Worm (Caenorhabditis elegans) whole organism, L4 larva: ENCODE results near the gene nhr-3.

Experiments
- F44E2.7 ChIP-seq: fragments of 200-800 bp; sonication (Bioruptor generic); IDR thresholded peaks from 2 replicates; pipeline ENCODE4 v2.1.2; 2022; ENCODE audit warnings: missing genetic modification characterization, missing compliant biosample characterization
- F49E8.2 ChIP-seq: sonication (generic microtip); optimal IDR thresholded peaks from 2 replicates; lab custom pipeline; 2016; ENCODE audit warnings: missing compliant biosample characterization, mild to moderate bottlenecking, missing genetic modification characterization, borderline replicate concordance
- R02D3.7 ChIP-seq: fragments of 150-350 bp; sonication (generic microtip); optimal IDR thresholded peaks from 3 replicates; lab custom pipeline; 2014; ENCODE audit warnings: missing biosample characterization, missing genetic modification characterization
- Y48G9A.11 ChIP-seq: fragments of 200-800 bp; sonication (Bioruptor generic); IDR thresholded peaks from 2 replicates; pipeline ENCODE4 v1.3.6; 2022; ENCODE audit warnings: missing genetic modification reagents, missing genetic modification characterization, missing compliant biosample characterization
- ZK546.5 ChIP-seq, 2 experiments: sonication (generic microtip); optimal IDR thresholded peaks; 2 replicates each; lab custom pipeline; 2017; ENCODE audit warnings: missing biosample characterization in 2 of 2, missing genetic modification characterization in 2 of 2
- aha-1 ChIP-seq: fragments of 150-350 bp; peaks from one replicate; lab custom pipeline; 2014; ENCODE audit warnings: missing biosample characterization, missing genetic modification characterization
- ama-1 ChIP-seq: fragments of 150-350 bp; optimal IDR thresholded peaks from 2 replicates; lab custom pipeline; 2014; ENCODE audit warnings: inconsistent platforms, mixed read lengths
- arid-1 ChIP-seq: fragments of 200-800 bp; sonication (Bioruptor generic); conservative IDR thresholded peaks from 2 replicates; pipeline ENCODE4 v1.3.6; 2022; ENCODE audit warnings: missing genetic modification reagents, missing genetic modification characterization, missing compliant biosample characterization
- attf-4 ChIP-seq: sonication (generic microtip); optimal IDR thresholded peaks from 3 replicates; lab custom pipeline; 2017; ENCODE audit warnings: missing biosample characterization, missing genetic modification characterization
- ceh-20 ChIP-seq: fragments of 200-800 bp; sonication (Bioruptor generic); IDR thresholded peaks from 2 replicates; pipeline ENCODE4 v1.3.6; 2022; ENCODE audit warnings: missing genetic modification reagents, missing genetic modification characterization, missing compliant biosample characterization
- ceh-44 ChIP-seq: fragments of 200-800 bp; sonication (Bioruptor generic); IDR thresholded peaks from 2 replicates; pipeline ENCODE4 v1.3.6; 2022; ENCODE audit warnings: missing genetic modification reagents, missing genetic modification characterization, missing compliant biosample characterization
- ceh-62 ChIP-seq: sonication (generic microtip); optimal IDR thresholded peaks from 2 replicates; lab custom pipeline; 2017; ENCODE audit warnings: missing biosample characterization, missing genetic modification characterization
- cey-2 ChIP-seq: sonication (generic microtip); optimal IDR thresholded peaks from 3 replicates; lab custom pipeline; 2017; ENCODE audit warnings: missing genetic modification characterization, mild to moderate bottlenecking, missing compliant biosample characterization, antibody characterized with exemption, borderline replicate concordance; ENCODE audit not compliant: insufficient read depth
- ctbp-1 ChIP-seq: fragments of 200-800 bp; sonication (Bioruptor generic); IDR thresholded peaks from 2 replicates; pipeline ENCODE4 v1.3.6; 2022; ENCODE audit warnings: missing genetic modification reagents, missing genetic modification characterization, missing compliant biosample characterization
- daf-19 ChIP-seq: fragments of 200-800 bp; sonication (Bioruptor generic); conservative IDR thresholded peaks from 2 replicates; pipeline ENCODE4 v1.3.6; 2022; ENCODE audit warnings: missing genetic modification characterization, missing compliant biosample characterization
- daf-8 ChIP-seq: fragments of 200-800 bp; sonication (Bioruptor generic); IDR thresholded peaks from 2 replicates; pipeline ENCODE4 v1.3.6; 2022; ENCODE audit warnings: missing genetic modification characterization, missing compliant biosample characterization
- dpl-1 ChIP-seq: fragments of 150-350 bp; optimal IDR thresholded peaks from 2 replicates; lab custom pipeline; 2014; ENCODE audit warnings: missing biosample characterization, missing genetic modification reagents, missing genetic modification characterization
- egl-43 ChIP-seq: fragments of 200-800 bp; sonication (Bioruptor generic); IDR thresholded peaks from 2 replicates; pipeline ENCODE4 v1.3.6; 2022; ENCODE audit warnings: missing genetic modification reagents, missing genetic modification characterization, missing compliant biosample characterization
- hif-1 ChIP-seq, 2 experiments: sonication (generic microtip); optimal IDR thresholded peaks; 2 replicates each; lab custom pipeline; 2016 to 2017; ENCODE audit warnings: missing compliant biosample characterization in 2 of 2, missing genetic modification characterization in 2 of 2, missing genetic modification reagents in 2 of 2, missing genotype in 2 of 2, mild to moderate bottlenecking in 1 of 2
- lin-1 ChIP-seq: fragments of 200-800 bp; sonication (Bioruptor generic); IDR thresholded peaks from 2 replicates; pipeline ENCODE4 v1.3.6; 2022; ENCODE audit warnings: missing genetic modification reagents, missing genetic modification characterization, missing compliant biosample characterization
- mdl-1 ChIP-seq, 2 experiments: fragments of 150-350 bp in 1 of 2; sonication (generic microtip) in 1 of 2; optimal IDR thresholded peaks; 2 replicates each; lab custom pipeline; 2014 to 2017; ENCODE audit warnings: missing biosample characterization in 2 of 2, missing genetic modification characterization in 2 of 2
- mdt-29 ChIP-seq: fragments of 200-800 bp; sonication (Bioruptor generic); IDR thresholded peaks from 2 replicates; pipeline ENCODE4 v1.3.6; 2022; ENCODE audit warnings: missing genetic modification reagents, missing genetic modification characterization, missing compliant biosample characterization
- mes-2 ChIP-seq: sonication (generic microtip); optimal IDR thresholded peaks from 2 replicates; lab custom pipeline; 2016; ENCODE audit warnings: missing genotype, mild to moderate bottlenecking, missing genetic modification characterization, missing compliant biosample characterization; ENCODE audit not compliant: poor library complexity, severe bottlenecking
- mxl-2 ChIP-seq: fragments of 200-800 bp; sonication (Bioruptor generic); conservative IDR thresholded peaks from 2 replicates; pipeline ENCODE4 v1.3.6; 2022; ENCODE audit warnings: missing genetic modification reagents, missing genetic modification characterization, missing compliant biosample characterization
- mxl-3 ChIP-seq: fragments of 200-800 bp; sonication (Bioruptor generic); optimal IDR thresholded peaks from 2 replicates; lab custom pipeline; 2018; ENCODE audit warnings: mild to moderate bottlenecking, missing genetic modification characterization, missing compliant biosample characterization
- nhr-102 ChIP-seq: sonication (generic microtip); optimal IDR thresholded peaks from 2 replicates; lab custom pipeline; 2016; ENCODE audit warnings: mild to moderate bottlenecking, missing genetic modification characterization, moderate library complexity, missing compliant biosample characterization
- nhr-25 ChIP-seq: sonication (generic microtip); optimal IDR thresholded peaks from 2 replicates; lab custom pipeline; 2017; ENCODE audit warnings: missing genetic modification characterization, mild to moderate bottlenecking, missing compliant biosample characterization, antibody characterized with exemption, moderate library complexity, borderline replicate concordance; ENCODE audit not compliant: insufficient read depth
- nhr-6 ChIP-seq: fragments of 150-350 bp; optimal IDR thresholded peaks from 2 replicates; lab custom pipeline; 2014; ENCODE audit warnings: missing biosample characterization, missing genetic modification characterization
- nhr-77 ChIP-seq: fragments of 150-350 bp; optimal IDR thresholded peaks from 2 replicates; lab custom pipeline; 2014; ENCODE audit warnings: missing biosample characterization, missing genetic modification characterization
- pha-4 ChIP-seq, 2 experiments: fragments of 150-350 bp in 1 of 2; fragments of 200-800 bp in 1 of 2; sonication (Bioruptor generic) in 1 of 2; IDR thresholded peaks in 1 of 2; optimal IDR thresholded peaks in 1 of 2; 2 replicates each; pipeline versions ENCODE4 v1.3.6 to Lab custom; 2014 to 2022; ENCODE audit warnings: missing genetic modification characterization in 2 of 2, missing genetic modification reagents in 2 of 2, missing biosample characterization in 1 of 2, missing compliant biosample characterization in 1 of 2
- rbr-2 ChIP-seq: sonication (generic microtip); optimal IDR thresholded peaks from 2 replicates; lab custom pipeline; 2016; ENCODE audit warnings: missing genotype, missing genetic modification characterization, missing compliant biosample characterization
- saeg-2 ChIP-seq: fragments of 200-800 bp; sonication (Bioruptor generic); IDR thresholded peaks from 2 replicates; pipeline ENCODE4 v1.3.6; 2022; ENCODE audit warnings: missing genetic modification reagents, missing genetic modification characterization, missing compliant biosample characterization
- set-16 ChIP-seq: fragments of 200-800 bp; sonication (Bioruptor generic); IDR thresholded peaks from 2 replicates; pipeline ENCODE4 v1.3.6; 2022; ENCODE audit warnings: missing genetic modification reagents, missing genetic modification characterization, missing compliant biosample characterization
- skn-1 ChIP-seq: fragments of 150-350 bp; optimal IDR thresholded peaks from 2 replicates; lab custom pipeline; 2014; ENCODE audit warnings: missing biosample characterization, missing genetic modification characterization
- snpc-4 ChIP-seq: fragments of 150-350 bp; optimal IDR thresholded peaks from 2 replicates; lab custom pipeline; 2014; ENCODE audit warnings: missing biosample characterization, missing genetic modification characterization
- tra-1 ChIP-seq: fragments of 200-800 bp; sonication (Bioruptor generic); IDR thresholded peaks from 2 replicates; pipeline ENCODE4 v1.3.6; 2022; ENCODE audit warnings: missing genetic modification reagents, missing genetic modification characterization, missing compliant biosample characterization
- unc-62 ChIP-seq, 3 experiments: fragments of 150-350 bp in 1 of 3; sonication (generic microtip); optimal IDR thresholded peaks in 2 of 3; peaks in 1 of 3; 1 replicate in 1 of 3; 2 replicates in 2 of 3; lab custom pipeline; 2014 to 2017; ENCODE audit warnings: missing biosample characterization in 3 of 3, missing genetic modification characterization in 3 of 3, missing genetic modification reagents in 3 of 3, missing genotype in 1 of 3
- zip-11 ChIP-seq: fragments of 200-800 bp; sonication (Bioruptor generic); IDR thresholded peaks from 2 replicates; pipeline ENCODE4 v1.3.6; 2022; ENCODE audit warnings: missing genetic modification characterization, missing compliant biosample characterization
- zip-2 ChIP-seq: fragments of 150-350 bp; optimal IDR thresholded peaks from 2 replicates; lab custom pipeline; 2014; ENCODE audit warnings: missing biosample characterization, missing genetic modification characterization
- ztf-11 ChIP-seq: fragments of 150-350 bp; optimal IDR thresholded peaks from 2 replicates; lab custom pipeline; 2014; ENCODE audit warnings: missing biosample characterization, missing genetic modification characterization
- ztf-7 ChIP-seq: fragments of 150-350 bp; optimal IDR thresholded peaks from 2 replicates; lab custom pipeline; 2014; ENCODE audit warnings: missing biosample characterization, missing genetic modification characterization

nhr-3 gene

ce11 chrX:14525325-14526305, 32.7 kb upstream of the nhr-3 start (continued):
- TF ChIP-seq F49E8.2 (tag; lab: Kevin White, UChicago): peak; percentile 48
- peak; percentile 81 for TF ChIP-seq attf-4 (tag; lab: Kevin White, UChicago)
- TF ChIP-seq mxl-2 (GFP tag; lab: Robert Waterston, UW): peak; percentile 62
- TF ChIP-seq arid-1 (GFP tag; lab: Robert Waterston, UW): peak; percentile 96
- peak; percentile 45 for TF ChIP-seq set-16 (GFP tag; lab: Robert Waterston, UW)
- peak; percentile 98 for TF ChIP-seq aha-1
- TF ChIP-seq Y48G9A.11 (GFP tag; lab: Robert Waterston, UW): peak; percentile 63
- TF ChIP-seq ama-1: no peak
- peak; percentile 62 for TF ChIP-seq snpc-4 (tag; lab: Kevin White, UChicago)
- TF ChIP-seq mes-2: peak; percentile 99
- peak; percentile 97 for TF ChIP-seq nhr-25 (tag; lab: Kevin White, UChicago)
- no peak for TF ChIP-seq R02D3.7 (tag; lab: Kevin White, UChicago)
- TF ChIP-seq ceh-44: 0 out of 2 replicates have a peak, but pooled peaks have one; percentile 45
- peak; percentile 68 for TF ChIP-seq skn-1 (tag; lab: Kevin White, UChicago)
- peak; percentile 39 to 81 for TF ChIP-seq ZK546.5 (tag; optimal IDR thresholded peaks at IDR 0.05; lab: Kevin White, UChicago)
- TF ChIP-seq ceh-20: peak; percentile 99
- peak; percentile 99 for TF ChIP-seq rbr-2
- peak; percentile 98 for TF ChIP-seq pha-4 (GFP tag; IDR thresholded peaks at IDR 0.05; lab: Robert Waterston, UW)
- TF ChIP-seq pha-4 (tag; optimal IDR thresholded peaks at IDR 0.05; lab: Kevin White, UChicago): peak; percentile 95
- TF ChIP-seq dpl-1 (GFP tag; lab: Kevin White, UChicago): peak; percentile 76
- TF ChIP-seq lin-1 (GFP tag; lab: Robert Waterston, UW): peak; percentile 97
- TF ChIP-seq zip-11: peak; percentile 78; the same call in 1 of the 2 replicates
- TF ChIP-seq daf-8 (GFP tag; lab: Robert Waterston, UW): peak; percentile 68; the same call in 1 of the 2 replicates
- TF ChIP-seq ctbp-1: peak; percentile 99
- TF ChIP-seq tra-1 (GFP tag; lab: Robert Waterston, UW): peak; percentile 99
- peak; percentile 99 for TF ChIP-seq egl-43
- TF ChIP-seq nhr-102 (tag; lab: Kevin White, UChicago): peak; percentile 100
- TF ChIP-seq nhr-77 (tag; lab: Kevin White, UChicago): peak; percentile 100
- peak; percentile 98 for TF ChIP-seq zip-2 (tag; lab: Kevin White, UChicago)
- TF ChIP-seq unc-62 (GFP tag; optimal IDR thresholded peaks at IDR 0.05 in 1 of 2; lab: Kevin White, UChicago): peak; percentile 92 to 100
- peak; percentile 92 for TF ChIP-seq unc-62 (tag; optimal IDR thresholded peaks at IDR 0.05; lab: Kevin White, UChicago)
- TF ChIP-seq ztf-11 (tag; lab: Kevin White, UChicago): peak; percentile 91
- TF ChIP-seq F44E2.7 (GFP tag; lab: Robert Waterston, UW): no peak
- TF ChIP-seq, all 104 proteins: peak for 96

- TF ChIP-seq nhr-6 (tag; lab: Kevin White, UChicago) (no peak), cey-2 (tag; lab: Kevin White, UChicago) (no peak), ztf-7 (no peak), daf-8 (GFP tag; lab: Robert Waterston, UW) (no peak), hif-1 (tag; optimal IDR thresholded peaks at IDR 0.05; lab: Kevin White, UChicago) (no peak), mdt-29 (GFP tag; lab: Robert Waterston, UW) (no peak), saeg-2 (GFP tag; lab: Robert Waterston, UW) (no peak), zip-2 (tag; lab: Kevin White, UChicago) (no peak), ceh-62 (tag; lab: Kevin White, UChicago) (no peak), mxl-3 (no peak), mdl-1 (tag; optimal IDR thresholded peaks at IDR 0.05; lab: Kevin White, UChicago) (no peak), daf-19 (GFP tag; lab: Robert Waterston, UW) (no peak)
Observed at ce11 chrX:14527559-14527958, 30.7 kb upstream of the nhr-3 start, which contains the start of gene nspc-18. Gene nspc-18 (minus strand): TSS chrX:14527659.
